Worm (Caenorhabditis elegans) whole organism, L4/young adult: Measurements from ENCODE around the gene rpn-6.2.

Source experiments
- W03F9.2 ChIP-seq: fragments of 150-350 bp; optimal IDR thresholded peaks from 2 replicates; lab custom pipeline; 2014; ENCODE audit warnings: missing biosample characterization, missing genetic modification characterization
- dao-5 ChIP-seq: sonication (generic microtip); optimal IDR thresholded peaks from 2 replicates; lab custom pipeline; 2016; ENCODE audit warnings: missing genotype, missing genetic modification characterization, moderate library complexity, missing compliant biosample characterization
- him-1 ChIP-seq: sonication (generic microtip); optimal IDR thresholded peaks from 2 replicates; lab custom pipeline; 2016; ENCODE audit warnings: missing genotype, missing genetic modification reagents, missing genetic modification characterization, missing compliant biosample characterization

- TF ChIP-seq him-1 (tag; lab: Kevin White, UChicago), result no peak
- TF ChIP-seq W03F9.2, result no peak
- TF ChIP-seq dao-5 (tag; lab: Kevin White, UChicago), result no peak
Measured at ce11 chrIII:8978512-8979352, 23.1 kb downstream of the rpn-6.2 start.
